Worm (Caenorhabditis elegans) whole organism, L3 larva: ENCODE measurements around the gene ugt-6.

ENCODE experiments used
- R02D3.7 ChIP-seq: fragments of 150-350 bp; optimal IDR thresholded peaks from 2 replicates; lab custom pipeline; 2014; ENCODE audit warnings: missing biosample characterization, missing genetic modification characterization
- aly-2 ChIP-seq: fragments of 150-350 bp; optimal IDR thresholded peaks from 2 replicates; lab custom pipeline; 2014; ENCODE audit warnings: missing biosample characterization, missing genetic modification characterization
- ceh-82 ChIP-seq: fragments of 150-350 bp; optimal IDR thresholded peaks from 2 replicates; lab custom pipeline; 2014; ENCODE audit warnings: missing biosample characterization, missing genetic modification characterization
- ceh-9 ChIP-seq: sonication (generic microtip); optimal IDR thresholded peaks from 2 replicates; lab custom pipeline; 2018; ENCODE audit warnings: missing biosample characterization, missing genetic modification characterization
- daf-12 ChIP-seq: fragments of 150-350 bp; optimal IDR thresholded peaks from 2 replicates; lab custom pipeline; 2014; ENCODE audit warnings: missing biosample characterization, missing genetic modification reagents, missing genetic modification characterization
- egl-5 ChIP-seq: fragments of 150-350 bp; optimal IDR thresholded peaks from 2 replicates; lab custom pipeline; 2017; ENCODE audit warnings: missing biosample characterization, missing genetic modification reagents, missing genetic modification characterization, inconsistent platforms
- elt-2 ChIP-seq: sonication (generic microtip); optimal IDR thresholded peaks from 2 replicates; lab custom pipeline; 2016; ENCODE audit warnings: missing genetic modification reagents, mild to moderate bottlenecking, missing genetic modification characterization, missing compliant biosample characterization
- elt-3 ChIP-seq, 3 experiments: fragments of 150-350 bp in 1 of 3; sonication (generic microtip) in 2 of 3; optimal IDR thresholded peaks; 2 replicates in 2 of 3; 4 replicates in 1 of 3; lab custom pipeline; 2014 to 2017; ENCODE audit warnings: missing biosample characterization in 3 of 3, missing genetic modification characterization in 3 of 3
- fkh-10 ChIP-seq: sonication (generic microtip); optimal IDR thresholded peaks from 2 replicates; lab custom pipeline; 2017; ENCODE audit warnings: missing biosample characterization, missing genetic modification reagents, missing genetic modification characterization
- fkh-2 ChIP-seq: fragments of 150-350 bp; optimal IDR thresholded peaks from 2 replicates; lab custom pipeline; 2014; ENCODE audit warnings: missing biosample characterization, missing genetic modification reagents, missing genetic modification characterization
- hmg-11 ChIP-seq: sonication (generic microtip); optimal IDR thresholded peaks from 2 replicates; lab custom pipeline; 2016; ENCODE audit warnings: missing genetic modification characterization, missing compliant biosample characterization
- jun-1 ChIP-seq: fragments of 150-350 bp; optimal IDR thresholded peaks from 2 replicates; lab custom pipeline; 2014; ENCODE audit warnings: missing biosample characterization, missing genetic modification reagents, missing genetic modification characterization
- lin-15B ChIP-seq: fragments of 150-350 bp; optimal IDR thresholded peaks from 2 replicates; lab custom pipeline; 2014; ENCODE audit warnings: missing biosample characterization, missing genetic modification characterization
- lin-39 ChIP-seq: fragments of 150-350 bp; optimal IDR thresholded peaks from 2 replicates; lab custom pipeline; 2018; ENCODE audit warnings: missing biosample characterization, missing genetic modification reagents, missing genetic modification characterization
- lsy-12 ChIP-seq: sonication (generic microtip); optimal IDR thresholded peaks from 2 replicates; lab custom pipeline; 2016; ENCODE audit warnings: mild to moderate bottlenecking, missing genetic modification characterization, missing compliant biosample characterization
- mdl-1 ChIP-seq: fragments of 150-350 bp; optimal IDR thresholded peaks from 2 replicates; lab custom pipeline; 2014; ENCODE audit warnings: missing biosample characterization, missing genetic modification characterization
- mml-1 ChIP-seq: fragments of 150-350 bp; sonication (generic microtip); optimal IDR thresholded peaks from 3 replicates; lab custom pipeline; 2014; ENCODE audit warnings: missing biosample characterization, missing genetic modification characterization
- nfya-1 ChIP-seq: sonication (generic microtip); optimal IDR thresholded peaks from 2 replicates; lab custom pipeline; 2017; ENCODE audit warnings: missing genetic modification characterization, mild to moderate bottlenecking, missing compliant biosample characterization, antibody characterized with exemption, moderate library complexity; ENCODE audit not compliant: insufficient read depth
- nhr-11 ChIP-seq: fragments of 150-350 bp; optimal IDR thresholded peaks from 2 replicates; lab custom pipeline; 2014; ENCODE audit warnings: missing biosample characterization, missing genetic modification characterization
- nhr-12 ChIP-seq: fragments of 150-350 bp; optimal IDR thresholded peaks from 2 replicates; lab custom pipeline; 2014; ENCODE audit warnings: missing biosample characterization, missing genetic modification characterization
- nhr-23 ChIP-seq: fragments of 150-350 bp; optimal IDR thresholded peaks from 2 replicates; lab custom pipeline; 2014; ENCODE audit warnings: missing biosample characterization, missing genetic modification reagents, missing genetic modification characterization
- nhr-237 ChIP-seq: fragments of 150-350 bp; optimal IDR thresholded peaks from 2 replicates; lab custom pipeline; 2014; ENCODE audit warnings: missing biosample characterization, missing genetic modification characterization
- nhr-25 ChIP-seq: sonication (generic microtip); optimal IDR thresholded peaks from 2 replicates; lab custom pipeline; 2017; ENCODE audit warnings: missing biosample characterization, missing genetic modification characterization
- nhr-28 ChIP-seq: fragments of 150-350 bp; optimal IDR thresholded peaks from 2 replicates; lab custom pipeline; 2014; ENCODE audit warnings: missing biosample characterization, missing genetic modification characterization
- nhr-67 ChIP-seq: fragments of 150-350 bp; optimal IDR thresholded peaks from 2 replicates; lab custom pipeline; 2014; ENCODE audit warnings: missing biosample characterization, missing genetic modification characterization
- pqm-1 ChIP-seq: fragments of 150-350 bp; optimal IDR thresholded peaks from 2 replicates; lab custom pipeline; 2017; ENCODE audit warnings: missing biosample characterization, missing genetic modification characterization, inconsistent platforms
- sea-2 ChIP-seq: fragments of 150-350 bp; sonication (generic microtip); optimal IDR thresholded peaks from 4 replicates; lab custom pipeline; 2014; ENCODE audit warnings: missing biosample characterization, missing genetic modification reagents, missing genetic modification characterization
- skn-1 ChIP-seq: fragments of 150-350 bp; optimal IDR thresholded peaks from 2 replicates; lab custom pipeline; 2014; ENCODE audit warnings: missing biosample characterization, missing genetic modification characterization
- snpc-4 ChIP-seq: fragments of 150-350 bp; optimal IDR thresholded peaks from 2 replicates; lab custom pipeline; 2014; ENCODE audit warnings: missing biosample characterization, missing genetic modification characterization
- tbx-2 ChIP-seq: sonication (generic microtip); optimal IDR thresholded peaks from 2 replicates; lab custom pipeline; 2016; ENCODE audit warnings: mild to moderate bottlenecking, missing genetic modification characterization, missing compliant biosample characterization
- zag-1 ChIP-seq: fragments of 150-350 bp; optimal IDR thresholded peaks from 2 replicates; lab custom pipeline; 2014; ENCODE audit warnings: missing biosample characterization, missing genetic modification characterization
- ztf-11 ChIP-seq: fragments of 150-350 bp; optimal IDR thresholded peaks from 2 replicates; lab custom pipeline; 2014; ENCODE audit warnings: missing biosample characterization, missing genetic modification characterization
- ztf-4 ChIP-seq: fragments of 150-350 bp; optimal IDR thresholded peaks from 2 replicates; lab custom pipeline; 2014; ENCODE audit warnings: missing biosample characterization, missing genetic modification characterization

ugt-6 gene

ce11 chrV:12797992-12798391 is at the start of gene ugt-6:
TSS of gene ugt-6 (minus strand) at chrV:12798224.
- TF ChIP-seq mml-1 (no peak), sea-2 (GFP tag; lab: Kevin White, UChicago) (no peak), mdl-1 (no peak), ceh-82 (tag; lab: Kevin White, UChicago) (no peak), elt-2 (tag; lab: Kevin White, UChicago) (peak; percentile 22), tbx-2 (tag; lab: Kevin White, UChicago) (no peak), nhr-67 (tag; lab: Kevin White, UChicago) (no peak), aly-2 (tag; lab: Kevin White, UChicago) (no peak), nhr-11 (tag; lab: Kevin White, UChicago) (no peak), skn-1 (tag; lab: Kevin White, UChicago) (no peak), pqm-1 (tag; lab: Kevin White, UChicago) (peak; percentile 9)
- TF ChIP-seq, all 47 proteins: peak for 2

- TF ChIP-seq elt-2 (tag; lab: Kevin White, UChicago), result peak; percentile 35
- TF ChIP-seq nhr-25 (tag; lab: Kevin White, UChicago), result no peak
Observed at ce11 chrV:12845247-12845646, 47.2 kb upstream of the ugt-6 start, which contains the start of gene C44H9.6. TSS of gene C44H9.6 (minus strand) at chrV:12845347.

DNA sequence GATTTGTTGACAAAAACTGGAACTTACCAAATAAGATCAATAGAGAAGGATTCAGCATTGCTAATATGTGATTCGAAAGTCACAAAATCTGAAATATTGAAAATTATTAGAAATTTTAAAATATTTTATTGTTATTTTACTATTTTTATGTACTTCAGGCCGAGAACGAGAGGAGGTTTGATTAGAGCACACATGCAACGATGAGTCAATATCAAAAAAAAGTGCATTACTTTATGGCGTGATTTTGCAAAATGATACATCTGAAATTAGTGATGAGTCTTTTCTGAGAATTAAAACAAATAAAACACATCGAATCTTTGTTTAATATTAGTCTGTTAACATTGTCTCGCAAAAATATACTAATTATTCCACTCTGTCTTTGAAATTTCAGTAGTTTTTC is 46.7 kb upstream of the ugt-6 start:
- TF ChIP-seq pqm-1 (tag; lab: Kevin White, UChicago) (peak; percentile 56), nhr-11 (tag; lab: Kevin White, UChicago) (no peak)

- no peak for TF ChIP-seq nhr-23 (tag; lab: Kevin White, UChicago)
- no peak for TF ChIP-seq aly-2 (tag; lab: Kevin White, UChicago)
- no peak for TF ChIP-seq snpc-4 (tag; lab: Kevin White, UChicago)
- no peak for TF ChIP-seq hmg-11 (tag; lab: Kevin White, UChicago)
- no peak for TF ChIP-seq sea-2 (GFP tag; lab: Kevin White, UChicago)
- TF ChIP-seq nhr-28, result no peak
- TF ChIP-seq nhr-12 (tag; lab: Kevin White, UChicago), result no peak
- TF ChIP-seq fkh-10, result no peak
- no peak for TF ChIP-seq egl-5 (tag; lab: Kevin White, UChicago)
- no peak for TF ChIP-seq R02D3.7 (tag; lab: Kevin White, UChicago)
- TF ChIP-seq elt-3 (tag; optimal IDR thresholded peaks at IDR 0.05; lab: Kevin White, UChicago), result no peak
- TF ChIP-seq pqm-1 (tag; lab: Kevin White, UChicago), result no peak
- TF ChIP-seq nfya-1 (tag; lab: Kevin White, UChicago), result no peak
Observed at ce11 chrV:12835388-12835787, 37.4 kb upstream of the ugt-6 start, which contains the start of gene C44H9.4. TSS of gene C44H9.4 (plus strand) at chrV:12835688.

ce11 chrV:12827219-12827618 is 29.2 kb upstream of the ugt-6 start, which contains the start of gene ugt-15:
TSS of gene ugt-15 (plus strand) at chrV:12827519.
- TF ChIP-seq pqm-1 (tag; lab: Kevin White, UChicago), result peak; percentile 22
- TF ChIP-seq ztf-4 (tag; lab: Kevin White, UChicago), result no peak
- TF ChIP-seq elt-2 (tag; lab: Kevin White, UChicago), result peak; percentile 13

DNA sequence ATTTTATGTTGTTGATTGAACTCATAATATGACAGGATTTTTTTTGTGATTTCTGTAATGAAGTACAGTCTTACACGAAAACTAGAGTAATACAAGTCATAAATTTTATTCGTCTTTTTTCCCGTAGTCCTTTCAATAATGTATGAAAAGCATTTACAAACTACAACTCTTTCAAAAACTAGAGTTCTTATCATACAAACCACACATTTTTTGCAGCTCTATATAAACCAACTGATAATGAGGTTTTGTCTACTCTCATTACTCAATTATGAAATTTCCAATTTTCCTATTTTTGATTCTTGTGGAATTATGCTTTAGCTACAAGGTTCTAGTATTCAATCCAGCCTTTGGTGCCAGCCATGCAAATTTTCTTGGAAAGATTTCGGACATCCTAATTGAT is 26.8 kb upstream of the ugt-6 start, which contains the start of gene ugt-16:
Gene ugt-16, plus strand, starts transcription at position 248 of the 400 bp plus-strand sequence.
- TF ChIP-seq elt-2 (tag; lab: Kevin White, UChicago) (peak; percentile 71), nhr-237 (tag; lab: Kevin White, UChicago) (no peak), pqm-1 (tag; lab: Kevin White, UChicago) (peak; percentile 53), skn-1 (tag; lab: Kevin White, UChicago) (no peak), ztf-11 (tag; lab: Kevin White, UChicago) (no peak)

ce11 chrV:12822065-12822464 is 24.0 kb upstream of the ugt-6 start:
- TF ChIP-seq fkh-2 (tag; lab: Kevin White, UChicago) (no peak), ceh-9 (tag; lab: Kevin White, UChicago) (no peak), ceh-82 (tag; lab: Kevin White, UChicago) (no peak), jun-1 (tag; lab: Kevin White, UChicago) (peak; percentile 26), lsy-12 (no peak), daf-12 (no peak), elt-2 (tag; lab: Kevin White, UChicago) (peak; percentile 77), ztf-4 (tag; lab: Kevin White, UChicago) (no peak), snpc-4 (tag; lab: Kevin White, UChicago) (no peak), ztf-11 (tag; lab: Kevin White, UChicago) (no peak), pqm-1 (tag; lab: Kevin White, UChicago) (peak; percentile 89), lin-39 (no peak), zag-1 (tag; lab: Kevin White, UChicago) (no peak), lin-15B (tag; lab: Kevin White, UChicago) (no peak)
